Fruit fly (Drosophila melanogaster) whole organism, adult: ENCODE data around the gene Ptp61F.

ENCODE experiments used
- CG12768 ChIP-seq: fragments of 200-800 bp; sonication (Bioruptor generic); optimal IDR thresholded peaks from 2 replicates; lab custom pipeline; 2017; ENCODE audit warnings: missing biosample characterization, missing genetic modification characterization, mild to moderate bottlenecking, moderate library complexity, missing genetic modification reagents
- CG5204 ChIP-seq: fragments of 200-800 bp; sonication (Bioruptor generic); optimal IDR thresholded peaks from 2 replicates; lab custom pipeline; 2016; ENCODE audit warnings: missing biosample characterization, missing genetic modification characterization
- Crg-1 ChIP-seq: fragments of 200-800 bp; sonication (Bioruptor generic); optimal IDR thresholded peaks from 2 replicates; lab custom pipeline; 2016; ENCODE audit warnings: missing biosample characterization, missing genetic modification characterization
- cnc ChIP-seq, 2 experiments: fragments of >200 bp; optimal IDR thresholded peaks; 2 replicates each; lab custom pipeline; 2017
- kay ChIP-seq: fragments of 200-800 bp; sonication (Bioruptor generic); peaks from one replicate; lab custom pipeline; 2016; ENCODE audit warnings: missing biosample characterization, missing genetic modification characterization, borderline replicate concordance
- ovo ChIP-seq: fragments of 200-800 bp; sonication (Bioruptor generic); optimal IDR thresholded peaks from 2 replicates; lab custom pipeline; 2016; ENCODE audit warnings: missing biosample characterization, missing genetic modification characterization
- pad ChIP-seq: fragments of 200-800 bp; sonication (Bioruptor generic); optimal IDR thresholded peaks from 3 replicates; lab custom pipeline; 2017; ENCODE audit warnings: missing biosample characterization, missing genetic modification characterization, mild to moderate bottlenecking, moderate library complexity, missing genetic modification reagents
- tj ChIP-seq: fragments of 200-800 bp; sonication (Bioruptor generic); optimal IDR thresholded peaks from 3 replicates; lab custom pipeline; 2017; ENCODE audit warnings: missing biosample characterization, mild to moderate bottlenecking, missing genetic modification characterization, moderate library complexity

dm6 chr3L:1496408-1496807 lies 21.4 kb upstream of the Ptp61F start, which contains the start of gene CG12084:
- TF ChIP-seq CG12768 (GFP tag; lab: Kevin White, UChicago) (no peak), ovo (no peak), Crg-1 (no peak), pad (GFP tag; lab: Kevin White, UChicago) (no peak), kay (GFP tag; lab: Kevin White, UChicago) (no peak), CG5204 (GFP tag; lab: Kevin White, UChicago) (no peak), tj (GFP tag; lab: Kevin White, UChicago) (no peak), cnc (optimal IDR thresholded peaks at IDR 0.05; lab: Kevin White, UChicago) (no peak)
